Fruit fly (Drosophila melanogaster) whole organism, embryonic: ENCODE results near the gene snz.

Experiments
- Aef1 ChIP-seq: fragments of 200-800 bp; sonication (Bioruptor generic); IDR thresholded peaks from 3 replicates; pipeline ENCODE4 v1.3.6; 2022; ENCODE audit warnings: missing biosample characterization, missing genetic modification characterization
- Atf3 ChIP-seq: fragments of 200-800 bp; sonication (Bioruptor generic); optimal IDR thresholded peaks from 3 replicates; lab custom pipeline; 2016; ENCODE audit warnings: missing biosample characterization, missing genetic modification characterization
- Atf6 ChIP-seq: fragments of 200-800 bp; sonication (Bioruptor generic); IDR thresholded peaks from 2 replicates; pipeline ENCODE4 v1.3.6; 2022; ENCODE audit warnings: missing biosample characterization, missing genetic modification characterization
- Bteb2 ChIP-seq: fragments of 200-800 bp; sonication (Bioruptor generic); optimal IDR thresholded peaks from 2 replicates; lab custom pipeline; 2016; ENCODE audit warnings: missing biosample characterization, missing genetic modification characterization
- CG10209 ChIP-seq: fragments of 200-800 bp; sonication (Bioruptor generic); optimal IDR thresholded peaks from 3 replicates; lab custom pipeline; 2017; ENCODE audit warnings: missing biosample characterization, mild to moderate bottlenecking, missing genetic modification characterization, missing genetic modification reagents
- CG11695 ChIP-seq: fragments of 200-800 bp; sonication (Bioruptor generic); IDR thresholded peaks from 3 replicates; pipeline ENCODE4 v1.3.6; 2022; ENCODE audit warnings: missing biosample characterization, missing genetic modification characterization
- CG12104 ChIP-seq: fragments of 200-800 bp; sonication (Bioruptor generic); optimal IDR thresholded peaks from 3 replicates; lab custom pipeline; 2016; ENCODE audit warnings: missing biosample characterization, missing genetic modification characterization
- CG12659 ChIP-seq: fragments of 200-800 bp; sonication (Bioruptor generic); optimal IDR thresholded peaks from 3 replicates; lab custom pipeline; 2017; ENCODE audit warnings: mild to moderate bottlenecking, missing biosample characterization, missing genetic modification reagents, missing genetic modification characterization
- CG13296 ChIP-seq: fragments of 200-800 bp; sonication (Bioruptor generic); optimal IDR thresholded peaks from 3 replicates; lab custom pipeline; 2018; ENCODE audit warnings: missing biosample characterization, mild to moderate bottlenecking, missing genetic modification characterization
- CG15601 ChIP-seq: fragments of 200-800 bp; sonication (Bioruptor generic); optimal IDR thresholded peaks from 3 replicates; lab custom pipeline; 2019; ENCODE audit warnings: missing biosample characterization, mild to moderate bottlenecking, missing genetic modification characterization, moderate library complexity
- CG1603 ChIP-seq: fragments of 200-800 bp; sonication (Bioruptor generic); optimal IDR thresholded peaks from 2 replicates; lab custom pipeline; 2019; ENCODE audit warnings: missing biosample characterization, mild to moderate bottlenecking, missing genetic modification characterization, moderate library complexity
- CG2678 ChIP-seq: fragments of 200-800 bp; sonication (Bioruptor generic); optimal IDR thresholded peaks from 3 replicates; lab custom pipeline; 2019; ENCODE audit warnings: missing biosample characterization, mild to moderate bottlenecking, missing genetic modification characterization, moderate library complexity
- CG2712 ChIP-seq: fragments of 200-800 bp; optimal IDR thresholded peaks from 3 replicates; lab custom pipeline; 2019; ENCODE audit warnings: missing biosample characterization, mild to moderate bottlenecking, missing genetic modification characterization, moderate library complexity
- CG30431 ChIP-seq: fragments of 200-800 bp; sonication (Bioruptor generic); optimal IDR thresholded peaks from 2 replicates; lab custom pipeline; 2017; ENCODE audit warnings: missing biosample characterization, missing genetic modification characterization
- CG31365 ChIP-seq: fragments of 200-800 bp; sonication (Bioruptor generic); optimal IDR thresholded peaks from 2 replicates; lab custom pipeline; 2018; ENCODE audit warnings: missing biosample characterization, mild to moderate bottlenecking, missing genetic modification characterization
- CG31388 ChIP-seq: fragments of 200-800 bp; sonication (Bioruptor generic); optimal IDR thresholded peaks from 2 replicates; lab custom pipeline; 2016; ENCODE audit warnings: missing biosample characterization, missing genetic modification characterization
- CG32767 ChIP-seq: fragments of 200-800 bp; sonication (Bioruptor generic); IDR thresholded peaks from 2 replicates; pipeline ENCODE4 v1.3.6; 2022; ENCODE audit warnings: missing biosample characterization, missing genetic modification characterization
- CG7357 ChIP-seq: fragments of 200-800 bp; sonication (Bioruptor generic); IDR thresholded peaks from 3 replicates; pipeline ENCODE4 v1.3.6; 2022; ENCODE audit warnings: missing biosample characterization, missing genetic modification characterization
- CG7556 ChIP-seq: fragments of 200-800 bp; sonication (Bioruptor generic); optimal IDR thresholded peaks from 2 replicates; lab custom pipeline; 2017; ENCODE audit warnings: missing biosample characterization, mild to moderate bottlenecking, missing genetic modification characterization
- CG8924 ChIP-seq: fragments of 200-800 bp; optimal IDR thresholded peaks from 3 replicates; lab custom pipeline; 2019; ENCODE audit warnings: missing biosample characterization, mild to moderate bottlenecking, missing genetic modification characterization, moderate library complexity
- Chrac-16 ChIP-seq: fragments of 200-800 bp; sonication (Bioruptor generic); optimal IDR thresholded peaks from 3 replicates; lab custom pipeline; 2016; ENCODE audit warnings: missing biosample characterization, missing genetic modification characterization
- Elba2 ChIP-seq: fragments of 200-800 bp; sonication (Bioruptor generic); optimal IDR thresholded peaks from 3 replicates; lab custom pipeline; 2016; ENCODE audit warnings: missing biosample characterization, missing genetic modification characterization
- Ets97D ChIP-seq: fragments of 200-800 bp; sonication (Bioruptor generic); optimal IDR thresholded peaks from 3 replicates; lab custom pipeline; 2016; ENCODE audit warnings: missing biosample characterization, missing genetic modification characterization
- Hr39 ChIP-seq: fragments of >200 bp; optimal IDR thresholded peaks from 2 replicates; lab custom pipeline; 2017
- Kr ChIP-seq: fragments of 200-800 bp; sonication (Bioruptor generic); optimal IDR thresholded peaks from 2 replicates; lab custom pipeline; 2017; ENCODE audit warnings: missing biosample characterization, mild to moderate bottlenecking, missing genetic modification characterization
- Lpt ChIP-seq: fragments of >200 bp; optimal IDR thresholded peaks from 2 replicates; lab custom pipeline; 2018; ENCODE audit warnings: missing biosample characterization, missing genetic modification characterization
- Mes4 ChIP-seq: fragments of 200-800 bp; sonication (Bioruptor generic); optimal IDR thresholded peaks from 2 replicates; lab custom pipeline; 2016; ENCODE audit warnings: missing biosample characterization, missing genetic modification characterization
- Nf-YC ChIP-seq: fragments of 200-800 bp; optimal IDR thresholded peaks from 3 replicates; lab custom pipeline; 2019; ENCODE audit warnings: missing biosample characterization, mild to moderate bottlenecking, missing genetic modification characterization, moderate library complexity
- Sin3A ChIP-seq: fragments of >200 bp; optimal IDR thresholded peaks from 2 replicates; lab custom pipeline; 2018
- Trl ChIP-seq, 3 experiments: fragments of >200 bp in 2 of 3; fragments of 200-800 bp in 1 of 3; sonication (Bioruptor generic) in 1 of 3; optimal IDR thresholded peaks; 2 replicates in 1 of 3; 3 replicates in 2 of 3; lab custom pipeline; 2016 to 2017; ENCODE audit warnings: missing biosample characterization in 1 of 3, missing genetic modification characterization in 1 of 3
- bigmax ChIP-seq: fragments of 200-800 bp; sonication (Bioruptor generic); optimal IDR thresholded peaks from 2 replicates; lab custom pipeline; 2018; ENCODE audit warnings: missing biosample characterization, mild to moderate bottlenecking, missing genetic modification characterization
- bowl ChIP-seq: fragments of 200-800 bp; sonication (Bioruptor generic); IDR thresholded peaks from 2 replicates; pipeline ENCODE4 v1.3.6; 2022; ENCODE audit warnings: missing biosample characterization, missing genetic modification characterization
- caup ChIP-seq: fragments of 200-800 bp; sonication (Bioruptor generic); optimal IDR thresholded peaks from 3 replicates; lab custom pipeline; 2017; ENCODE audit warnings: missing biosample characterization, mild to moderate bottlenecking, missing genetic modification characterization, moderate library complexity; ENCODE audit not compliant: severe bottlenecking
- da ChIP-seq: fragments of 200-800 bp; sonication (Bioruptor generic); optimal IDR thresholded peaks from 2 replicates; lab custom pipeline; 2016; ENCODE audit warnings: missing biosample characterization, missing genetic modification characterization
- esg ChIP-seq: fragments of 200-800 bp; sonication (Bioruptor generic); conservative IDR thresholded peaks from 2 replicates; pipeline ENCODE4 v1.3.6; 2022; ENCODE audit warnings: missing biosample characterization, missing genetic modification characterization
- ewg ChIP-seq: fragments of 200-800 bp; sonication (Bioruptor generic); optimal IDR thresholded peaks from 3 replicates; lab custom pipeline; 2017; ENCODE audit warnings: mild to moderate bottlenecking, missing biosample characterization, missing genetic modification reagents, missing genetic modification characterization
- fd3F ChIP-seq: fragments of 200-800 bp; sonication (Bioruptor generic); optimal IDR thresholded peaks from 2 replicates; lab custom pipeline; 2018; ENCODE audit warnings: missing biosample characterization, mild to moderate bottlenecking, missing genetic modification characterization, moderate library complexity
- fu2 ChIP-seq: fragments of 200-800 bp; sonication (Bioruptor generic); optimal IDR thresholded peaks from 2 replicates; lab custom pipeline; 2016; ENCODE audit warnings: missing biosample characterization, missing genetic modification characterization
- ham ChIP-seq: fragments of 200-800 bp; sonication (Bioruptor generic); IDR thresholded peaks from 2 replicates; pipeline ENCODE4 v1.3.6; 2022; ENCODE audit warnings: missing biosample characterization, missing genetic modification characterization
- her ChIP-seq: fragments of 200-800 bp; sonication (Bioruptor generic); optimal IDR thresholded peaks from 2 replicates; lab custom pipeline; 2016; ENCODE audit warnings: missing biosample characterization, missing genetic modification characterization
- hth ChIP-seq: fragments of >200 bp; optimal IDR thresholded peaks from 2 replicates; lab custom pipeline; 2017; ENCODE audit warnings: inconsistent platforms
- lbe ChIP-seq: fragments of 200-800 bp; sonication (Bioruptor generic); optimal IDR thresholded peaks from 2 replicates; lab custom pipeline; 2016; ENCODE audit warnings: missing biosample characterization, mild to moderate bottlenecking, missing genetic modification characterization
- lilli ChIP-seq: fragments of 200-800 bp; sonication (Bioruptor generic); optimal IDR thresholded peaks from 3 replicates; lab custom pipeline; 2016; ENCODE audit warnings: missing biosample characterization, missing genetic modification characterization
- nmo ChIP-seq: fragments of 200-800 bp; sonication (Bioruptor generic); optimal IDR thresholded peaks from 2 replicates; lab custom pipeline; 2018; ENCODE audit warnings: missing biosample characterization, mild to moderate bottlenecking, missing genetic modification characterization, moderate library complexity
- org-1 ChIP-seq: fragments of 200-800 bp; sonication (Bioruptor generic); optimal IDR thresholded peaks from 2 replicates; lab custom pipeline; 2017; ENCODE audit warnings: missing biosample characterization, missing genetic modification characterization
- pros ChIP-seq: fragments of 200-800 bp; sonication (Bioruptor generic); optimal IDR thresholded peaks from 3 replicates; lab custom pipeline; 2019; ENCODE audit warnings: missing biosample characterization, mild to moderate bottlenecking, missing genetic modification characterization, moderate library complexity
- row ChIP-seq: fragments of 200-800 bp; sonication (Bioruptor generic); IDR thresholded peaks from 3 replicates; pipeline ENCODE4 v1.3.6; 2022; ENCODE audit warnings: missing biosample characterization, missing genetic modification characterization
- sr ChIP-seq: fragments of 200-800 bp; sonication (Bioruptor generic); IDR thresholded peaks from 3 replicates; pipeline ENCODE4 v1.3.6; 2022; ENCODE audit warnings: missing biosample characterization, missing genetic modification characterization
- tll ChIP-seq, 2 experiments: fragments of 200-800 bp in 1 of 2; fragments of >200 bp in 1 of 2; sonication (Bioruptor generic) in 1 of 2; optimal IDR thresholded peaks; 2 replicates each; lab custom pipeline; 2017 to 2019; ENCODE audit warnings: missing biosample characterization in 2 of 2, missing genetic modification characterization in 2 of 2, mild to moderate bottlenecking in 1 of 2, moderate library complexity in 1 of 2
- trem ChIP-seq: fragments of 200-800 bp; optimal IDR thresholded peaks from 3 replicates; lab custom pipeline; 2019; ENCODE audit warnings: missing biosample characterization, mild to moderate bottlenecking, missing genetic modification characterization, moderate library complexity
- usp ChIP-seq: fragments of >200 bp; optimal IDR thresholded peaks from 2 replicates; lab custom pipeline; 2017; ENCODE audit warnings: missing biosample characterization, missing genetic modification characterization
- zen ChIP-seq: fragments of 200-800 bp; sonication (Bioruptor generic); optimal IDR thresholded peaks from 3 replicates; lab custom pipeline; 2018; ENCODE audit warnings: missing biosample characterization, mild to moderate bottlenecking, missing genetic modification characterization, moderate library complexity
- zfh1 ChIP-seq: fragments of 200-800 bp; sonication (Bioruptor generic); IDR thresholded peaks from 3 replicates; pipeline ENCODE4 v1.3.6; 2022; ENCODE audit warnings: missing biosample characterization, missing genetic modification characterization

snz gene

dm6 chrX:7938482-7938804 is 26.6 kb downstream of the snz start (continued):
- TF ChIP-seq CG7556 (GFP tag; lab: Kevin White, UChicago) (peak; percentile 72), CG31365 (tag; lab: Kevin White, UChicago) (no peak), hth (lab: Kevin White, UChicago) (no peak), usp (GFP tag; lab: Kevin White, UChicago) (no peak), Atf6 (GFP tag; lab: Robert Waterston, UW) (no peak), Elba2 (GFP tag; lab: Kevin White, UChicago) (no peak), caup (GFP tag; lab: Kevin White, UChicago) (no peak), ham (no peak), lbe (GFP tag; lab: Kevin White, UChicago) (no peak), CG12104 (GFP tag; lab: Kevin White, UChicago) (no peak), Aef1 (no peak), Ets97D (GFP tag; lab: Kevin White, UChicago) (no peak), her (GFP tag; lab: Kevin White, UChicago) (no peak), org-1 (no peak), Hr39 (no peak), CG31388 (no peak), CG12659 (GFP tag; lab: Kevin White, UChicago) (no peak), Sin3A (lab: Kevin White, UChicago) (no peak), CG1603 (tag; lab: Kevin White, UChicago) (no peak), Trl (optimal IDR thresholded peaks at IDR 0.05; lab: Kevin White, UChicago) (peak; percentile 16), Trl (GFP tag; optimal IDR thresholded peaks at IDR 0.05; lab: Kevin White, UChicago) (no peak), zfh1 (GFP tag; lab: Robert Waterston, UW) (no peak; the same call in 2 of the 3 replicates), CG7357 (GFP tag; lab: Robert Waterston, UW) (no peak), CG32767 (GFP tag; lab: Robert Waterston, UW) (peak; percentile 4; the same call in 1 of the 2 replicates), CG13296 (no peak), nmo (GFP tag; lab: Kevin White, UChicago) (no peak), CG2678 (tag; lab: Kevin White, UChicago) (no peak), CG30431 (GFP tag; lab: Kevin White, UChicago) (no peak), sr (GFP tag; lab: Robert Waterston, UW) (no peak), Nf-YC (tag; lab: Kevin White, UChicago) (no peak), zen (tag; lab: Kevin White, UChicago) (no peak), da (GFP tag; lab: Kevin White, UChicago) (no peak), Bteb2 (GFP tag; lab: Kevin White, UChicago) (no peak), Chrac-16 (no peak), pros (GFP tag; lab: Kevin White, UChicago) (peak; percentile 25), lilli (GFP tag; lab: Kevin White, UChicago) (no peak), fu2 (GFP tag; lab: Kevin White, UChicago) (no peak), CG2712 (no peak), CG11695 (GFP tag; lab: Robert Waterston, UW) (no peak), Lpt (GFP tag; lab: Kevin White, UChicago) (no peak), bowl (0 out of 2 replicates have a peak, but pooled peaks have one; percentile 3), esg (no peak), Atf3 (GFP tag; lab: Kevin White, UChicago) (no peak), Mes4 (GFP tag; lab: Kevin White, UChicago) (no peak), CG10209 (peak; percentile 4), ewg (GFP tag; lab: Kevin White, UChicago) (no peak), CG8924 (tag; lab: Kevin White, UChicago) (peak; percentile 14), bigmax (no peak), CG15601 (tag; lab: Kevin White, UChicago) (peak; percentile 63), row (GFP tag; lab: Robert Waterston, UW) (0 out of 3 replicates have a peak, but pooled peaks have one; percentile 37), tll (GFP tag; optimal IDR thresholded peaks at IDR 0.05; lab: Kevin White, UChicago) (no peak), fd3F (GFP tag; lab: Kevin White, UChicago) (no peak), Kr (GFP tag; lab: Kevin White, UChicago) (no peak), trem (tag; lab: Kevin White, UChicago) (no peak)
